Worm (Caenorhabditis elegans) whole organism, early embryonic: ENCODE results near the gene C35A5.6.

ENCODE experiments used
- B0310.2 ChIP-seq: sonication (generic microtip); optimal IDR thresholded peaks from 2 replicates; lab custom pipeline; 2016; ENCODE audit warnings: mild to moderate bottlenecking, missing genetic modification characterization, missing compliant biosample characterization
- F13C5.2 ChIP-seq: sonication (generic microtip); optimal IDR thresholded peaks from 2 replicates; lab custom pipeline; 2017; ENCODE audit warnings: mild to moderate bottlenecking, missing genetic modification characterization, inconsistent platforms, missing compliant biosample characterization
- aly-1 ChIP-seq: sonication (generic microtip); optimal IDR thresholded peaks from 2 replicates; lab custom pipeline; 2016; ENCODE audit warnings: missing genetic modification characterization, missing compliant biosample characterization
- ama-1 ChIP-seq: fragments of 150-350 bp; optimal IDR thresholded peaks from 2 replicates; lab custom pipeline; 2014
- ceh-13 ChIP-seq: fragments of 200-800 bp; sonication (Bioruptor generic); optimal IDR thresholded peaks from 2 replicates; lab custom pipeline; 2018; ENCODE audit warnings: mild to moderate bottlenecking, missing genetic modification characterization, missing compliant biosample characterization
- ceh-36 ChIP-seq: sonication (generic microtip); optimal IDR thresholded peaks from 2 replicates; lab custom pipeline; 2016; ENCODE audit warnings: missing genetic modification characterization, inconsistent platforms, missing compliant biosample characterization
- ets-7 ChIP-seq: sonication (generic microtip); optimal IDR thresholded peaks from 2 replicates; lab custom pipeline; 2016; ENCODE audit warnings: missing genotype, missing genetic modification characterization, missing compliant biosample characterization
- flt-1 ChIP-seq: fragments of 200-800 bp; sonication (Bioruptor generic); IDR thresholded peaks from 2 replicates; pipeline ENCODE4 v1.3.6; 2022; ENCODE audit warnings: missing genetic modification characterization, missing compliant biosample characterization
- hmbx-1 ChIP-seq: sonication (generic microtip); optimal IDR thresholded peaks from 2 replicates; lab custom pipeline; 2016; ENCODE audit warnings: mild to moderate bottlenecking, missing genetic modification characterization, missing compliant biosample characterization
- hmg-4 ChIP-seq: fragments of 200-800 bp; sonication (Bioruptor generic); optimal IDR thresholded peaks from 2 replicates; lab custom pipeline; 2018; ENCODE audit warnings: mild to moderate bottlenecking, missing genetic modification characterization, missing compliant biosample characterization
- hnd-1 ChIP-seq: sonication (generic microtip); optimal IDR thresholded peaks from 2 replicates; lab custom pipeline; 2016; ENCODE audit warnings: missing genetic modification characterization, missing compliant biosample characterization
- pes-1 ChIP-seq: fragments of 200-800 bp; sonication (Bioruptor generic); IDR thresholded peaks from 2 replicates; pipeline ENCODE4 v1.3.6; 2022; ENCODE audit warnings: missing genetic modification reagents, missing genetic modification characterization, missing compliant biosample characterization
- scrt-1 ChIP-seq: fragments of 200-800 bp; sonication (Bioruptor generic); IDR thresholded peaks from 2 replicates; pipeline ENCODE4 v1.3.6; 2022; ENCODE audit warnings: missing genetic modification characterization, missing compliant biosample characterization
- sea-1 ChIP-seq: fragments of 200-800 bp; sonication (Bioruptor generic); conservative IDR thresholded peaks from 2 replicates; pipeline ENCODE4 v1.3.6; 2022; ENCODE audit warnings: missing genetic modification characterization, missing compliant biosample characterization
- tbx-11 ChIP-seq: fragments of 200-800 bp; sonication (Bioruptor generic); IDR thresholded peaks from 2 replicates; pipeline ENCODE4 v1.3.6; 2022; ENCODE audit warnings: missing genetic modification characterization, missing compliant biosample characterization
- tbx-37 ChIP-seq: fragments of 200-800 bp; sonication (Bioruptor generic); conservative IDR thresholded peaks from 2 replicates; pipeline ENCODE4 v1.3.6; 2022; ENCODE audit warnings: missing genetic modification reagents, missing genetic modification characterization, missing compliant biosample characterization
- tra-4 ChIP-seq: sonication (generic microtip); optimal IDR thresholded peaks from 2 replicates; lab custom pipeline; 2017; ENCODE audit warnings: missing genetic modification characterization, missing compliant biosample characterization

The C35A5.6 gene

ce11 chrV:10474040-10474439 lies 34.9 kb upstream of the C35A5.6 start:
- TF ChIP-seq F13C5.2 (tag; lab: Kevin White, UChicago) (no peak), ceh-13 (no peak), B0310.2 (tag; lab: Kevin White, UChicago) (no peak), tra-4 (tag; lab: Kevin White, UChicago) (no peak), pes-1 (no peak), hnd-1 (tag; lab: Kevin White, UChicago) (no peak), sea-1 (GFP tag; lab: Robert Waterston, UW) (no peak), scrt-1 (GFP tag; lab: Robert Waterston, UW) (no peak), tbx-37 (GFP tag; lab: Robert Waterston, UW) (no peak), tbx-11 (GFP tag; lab: Robert Waterston, UW) (no peak), aly-1 (tag; lab: Kevin White, UChicago) (no peak), flt-1 (no peak), ama-1 (lab: Kevin White, UChicago) (no peak), ceh-36 (tag; lab: Kevin White, UChicago) (no peak)

- no peak for TF ChIP-seq pes-1
- TF ChIP-seq tbx-11 (GFP tag; lab: Robert Waterston, UW): no peak
- TF ChIP-seq ets-7 (tag; lab: Kevin White, UChicago): no peak
- no peak for TF ChIP-seq F13C5.2 (tag; lab: Kevin White, UChicago)
- no peak for TF ChIP-seq hmg-4 (GFP tag; lab: Kevin White, UChicago)
- no peak for TF ChIP-seq flt-1
- no peak for TF ChIP-seq tbx-37 (GFP tag; lab: Robert Waterston, UW)
- TF ChIP-seq hnd-1 (tag; lab: Kevin White, UChicago): no peak
- TF ChIP-seq scrt-1 (GFP tag; lab: Robert Waterston, UW): no peak
- TF ChIP-seq ama-1 (lab: Kevin White, UChicago): no peak
- no peak for TF ChIP-seq aly-1 (tag; lab: Kevin White, UChicago)
- no peak for TF ChIP-seq sea-1 (GFP tag; lab: Robert Waterston, UW)
- no peak for TF ChIP-seq ceh-13
- no peak for TF ChIP-seq ceh-36 (tag; lab: Kevin White, UChicago)
These were observed 33.5 kb upstream of the C35A5.6 start for ce11 chrV:10475421-10475820.

- TF ChIP-seq ama-1 (lab: Kevin White, UChicago): no peak
- no peak for TF ChIP-seq F13C5.2 (tag; lab: Kevin White, UChicago)
- TF ChIP-seq sea-1 (GFP tag; lab: Robert Waterston, UW): no peak
- TF ChIP-seq flt-1: no peak
- no peak for TF ChIP-seq hnd-1 (tag; lab: Kevin White, UChicago)
- no peak for TF ChIP-seq ceh-36 (tag; lab: Kevin White, UChicago)
- TF ChIP-seq hmbx-1 (tag; lab: Kevin White, UChicago): no peak
- TF ChIP-seq pes-1: no peak
- TF ChIP-seq tra-4 (tag; lab: Kevin White, UChicago): no peak
- no peak for TF ChIP-seq tbx-37 (GFP tag; lab: Robert Waterston, UW)
- no peak for TF ChIP-seq B0310.2 (tag; lab: Kevin White, UChicago)
- no peak for TF ChIP-seq ets-7 (tag; lab: Kevin White, UChicago)
- no peak for TF ChIP-seq aly-1 (tag; lab: Kevin White, UChicago)
- TF ChIP-seq scrt-1 (GFP tag; lab: Robert Waterston, UW): no peak
- no peak for TF ChIP-seq ceh-13
- TF ChIP-seq tbx-11 (GFP tag; lab: Robert Waterston, UW): no peak
These were observed 32.0 kb upstream of the C35A5.6 start for ce11 chrV:10476864-10477443.

ce11 chrV:10478097-10478828 lies 30.7 kb upstream of the C35A5.6 start, which contains the start of the genes crp-1 and Y32F6B.9:
Gene crp-1 (plus strand): TSS chrV:10478564.
Gene Y32F6B.9 (plus strand): TSS chrV:10478699.
- TF ChIP-seq sea-1 (GFP tag; lab: Robert Waterston, UW): no peak
- no peak for TF ChIP-seq ceh-13
- no peak for TF ChIP-seq hmbx-1 (tag; lab: Kevin White, UChicago)
- no peak for TF ChIP-seq tbx-11 (GFP tag; lab: Robert Waterston, UW)
- no peak for TF ChIP-seq F13C5.2 (tag; lab: Kevin White, UChicago)
- TF ChIP-seq aly-1 (tag; lab: Kevin White, UChicago): no peak
- TF ChIP-seq ama-1 (lab: Kevin White, UChicago): no peak
- TF ChIP-seq pes-1: no peak
- no peak for TF ChIP-seq scrt-1 (GFP tag; lab: Robert Waterston, UW)
- TF ChIP-seq hmg-4 (GFP tag; lab: Kevin White, UChicago): no peak
- TF ChIP-seq flt-1: no peak
- no peak for TF ChIP-seq ceh-36 (tag; lab: Kevin White, UChicago)
- no peak for TF ChIP-seq ets-7 (tag; lab: Kevin White, UChicago)

ce11 chrV:10483995-10484394 lies 24.9 kb upstream of the C35A5.6 start:
- TF ChIP-seq B0310.2 (tag; lab: Kevin White, UChicago): no peak
- no peak for TF ChIP-seq F13C5.2 (tag; lab: Kevin White, UChicago)
- TF ChIP-seq scrt-1 (GFP tag; lab: Robert Waterston, UW): no peak
- no peak for TF ChIP-seq tbx-37 (GFP tag; lab: Robert Waterston, UW)
- TF ChIP-seq ama-1 (lab: Kevin White, UChicago): no peak
- TF ChIP-seq pes-1: no peak
- no peak for TF ChIP-seq hnd-1 (tag; lab: Kevin White, UChicago)
- TF ChIP-seq flt-1: no peak
- no peak for TF ChIP-seq tbx-11 (GFP tag; lab: Robert Waterston, UW)

- TF ChIP-seq hmbx-1 (tag; lab: Kevin White, UChicago): no peak
- TF ChIP-seq tbx-37 (GFP tag; lab: Robert Waterston, UW): no peak
- no peak for TF ChIP-seq ceh-36 (tag; lab: Kevin White, UChicago)
- TF ChIP-seq pes-1: no peak
- no peak for TF ChIP-seq hmg-4 (GFP tag; lab: Kevin White, UChicago)
These were observed 24.3 kb upstream of the C35A5.6 start, which contains the start of gene Y32F6B.1 for ce11 chrV:10484640-10485039. Gene Y32F6B.1 (minus strand): TSS chrV:10484740.
